Worm (Caenorhabditis elegans): Measurements from ENCODE around the gene fbxa-3.

The fbxa-3 gene

ce11 chrII:1819944-1820570 lies 617 bp downstream of the fbxa-3 start, which contains the start of gene fbxc-19 (continued):
- TF ChIP-seq hif-1 (tag; optimal IDR thresholded peaks at IDR 0.05), result no peak
- no peak for TF ChIP-seq zag-1 (tag; optimal IDR thresholded peaks at IDR 0.05)
- peak; percentile 69 for TF ChIP-seq hlh-30 (tag; optimal IDR thresholded peaks at IDR 0.05; ENCODE audit: insufficient read depth)
- no peak for TF ChIP-seq egl-43 (GFP tag; IDR thresholded peaks at IDR 0.05)
- no peak for TF ChIP-seq zfp-3 (GFP tag; conservative IDR thresholded peaks at IDR 0.05)
- no peak for TF ChIP-seq lin-39 (tag; optimal IDR thresholded peaks at IDR 0.05)
- peak; percentile 99 for TF ChIP-seq zip-2 (tag; optimal IDR thresholded peaks at IDR 0.05)
- peak; percentile 83 for TF ChIP-seq nhr-28 (tag; optimal IDR thresholded peaks at IDR 0.05)
- TF ChIP-seq ama-1 (optimal IDR thresholded peaks at IDR 0.05), result no peak
- no peak for TF ChIP-seq mxl-2 (GFP tag; conservative IDR thresholded peaks at IDR 0.05)
- TF ChIP-seq pqm-1 (tag; optimal IDR thresholded peaks at IDR 0.05), result peak; percentile 87
- no peak for TF ChIP-seq nhr-11 (tag; optimal IDR thresholded peaks at IDR 0.05)
- TF ChIP-seq php-3 (GFP tag; IDR thresholded peaks at IDR 0.05), result peak; percentile 87
- TF ChIP-seq jun-1 (tag; optimal IDR thresholded peaks at IDR 0.05), result peak; percentile 40
- TF ChIP-seq nhr-102 (tag; optimal IDR thresholded peaks at IDR 0.05), result peak; percentile 50

DNA sequence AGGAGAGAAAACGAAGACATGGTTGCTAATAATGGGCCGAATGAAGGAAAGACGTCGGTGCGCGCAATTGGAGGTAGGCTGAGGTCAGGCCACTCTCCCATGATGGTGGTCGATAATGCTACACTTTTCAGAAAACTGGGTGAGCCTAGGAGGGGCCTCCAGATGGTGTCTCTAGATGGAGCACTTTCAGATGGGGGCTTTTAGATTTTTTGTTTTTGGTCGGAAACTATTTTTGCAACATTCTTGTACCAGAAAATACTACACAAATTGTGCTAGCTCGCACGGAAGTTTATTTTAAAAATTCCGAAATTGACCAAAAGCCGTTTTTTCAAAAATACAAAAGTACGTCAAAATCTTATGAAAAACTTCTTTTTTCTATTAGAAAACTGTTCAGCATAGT lies 2.4 kb downstream of the fbxa-3 start, which contains the start of gene fbxb-10:
TSS of gene fbxb-10 (minus strand) at position 101 of the 400 bp plus-strand sequence.
- TF ChIP-seq unc-62 (GFP tag; optimal IDR thresholded peaks at IDR 0.05 in 1 of 2) (no peak), unc-62 (tag; optimal IDR thresholded peaks at IDR 0.05) (no peak), nhr-6 (tag; optimal IDR thresholded peaks at IDR 0.05) (no peak), arid-1 (GFP tag; conservative IDR thresholded peaks at IDR 0.05) (0 out of 2 replicates have a peak, but pooled peaks have one; percentile 9)

DNA sequence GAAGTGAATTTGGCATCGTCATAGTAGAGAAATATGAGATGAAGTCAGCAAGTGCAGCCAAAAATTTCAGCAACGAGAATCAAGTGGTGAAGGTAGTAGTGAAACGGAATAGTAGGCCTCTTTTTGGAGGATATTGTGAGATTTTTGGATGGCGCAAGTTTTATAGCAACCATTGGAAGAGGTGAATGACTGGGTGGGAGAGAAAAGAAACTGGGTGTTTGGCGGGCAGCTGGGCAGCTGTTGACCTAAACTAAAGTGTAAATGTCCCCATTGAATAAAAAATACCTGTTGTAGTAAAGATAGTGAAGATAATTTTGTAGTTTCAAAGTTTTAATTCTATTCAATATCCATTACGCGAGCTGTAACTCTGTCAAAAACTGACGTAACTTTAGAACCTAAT lies 4.6 kb downstream of the fbxa-3 start:
- no peak for TF ChIP-seq dmd-9 (GFP tag; IDR thresholded peaks at IDR 0.05)
- no peak for TF ChIP-seq dve-1 (tag; optimal IDR thresholded peaks at IDR 0.05; ENCODE audit: insufficient read depth)
- TF ChIP-seq sdz-12 (GFP tag; optimal IDR thresholded peaks at IDR 0.05), result no peak
- TF ChIP-seq lir-3 (tag; optimal IDR thresholded peaks at IDR 0.05), result no peak
- no peak for TF ChIP-seq nhr-6 (tag; optimal IDR thresholded peaks at IDR 0.05)
- TF ChIP-seq ceh-20 (GFP tag; IDR thresholded peaks at IDR 0.05), result no peak
- no peak for TF ChIP-seq mep-1 (tag; optimal IDR thresholded peaks at IDR 0.05)
- no peak for TF ChIP-seq php-3 (GFP tag; IDR thresholded peaks at IDR 0.05)
- no peak for TF ChIP-seq lin-29 (GFP tag; IDR thresholded peaks at IDR 0.05)
- TF ChIP-seq ZK337.2 (GFP tag; IDR thresholded peaks at IDR 0.05), result no peak
- no peak for TF ChIP-seq saeg-2 (GFP tag; IDR thresholded peaks at IDR 0.05)
- no peak for TF ChIP-seq ceh-32 (tag; optimal IDR thresholded peaks at IDR 0.05; ENCODE audit: poor library complexity)
- TF ChIP-seq hif-1 (tag; optimal IDR thresholded peaks at IDR 0.05), result no peak
- TF ChIP-seq F44E2.7 (GFP tag; IDR thresholded peaks at IDR 0.05), result no peak
- TF ChIP-seq F26F4.8 (GFP tag; conservative IDR thresholded peaks at IDR 0.05), result no peak
- TF ChIP-seq hmg-1.1 (GFP tag; IDR thresholded peaks at IDR 0.05), result no peak
- no peak for TF ChIP-seq mxl-3 (GFP tag; optimal IDR thresholded peaks at IDR 0.05)
- no peak for TF ChIP-seq spr-1 (tag; optimal IDR thresholded peaks at IDR 0.05)
- TF ChIP-seq snpc-4 (tag; optimal IDR thresholded peaks at IDR 0.05), result no peak

DNA sequence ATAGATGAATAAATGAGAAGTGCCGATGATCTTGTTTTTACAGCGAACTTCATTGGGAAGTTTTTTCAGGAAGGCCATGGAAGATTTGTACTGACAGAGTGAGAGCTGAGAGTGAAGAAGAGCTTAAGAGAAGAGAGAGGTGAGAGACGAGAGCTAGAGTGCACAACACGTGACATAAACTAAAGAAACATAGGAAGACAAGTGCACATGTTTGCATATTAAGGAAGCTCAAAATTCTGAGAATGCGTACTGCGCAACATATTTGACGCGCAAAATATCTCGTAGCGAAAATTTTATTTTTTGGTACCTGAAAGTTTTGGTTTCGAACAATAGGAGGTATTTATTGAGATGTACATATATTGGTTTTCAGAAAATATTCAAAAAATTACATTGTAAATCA lies 12.5 kb downstream of the fbxa-3 start, which contains the start of gene C08F1.8:
TSS of gene C08F1.8 (minus strand) at position 101 of the 400 bp plus-strand sequence.
- no peak for TF ChIP-seq Y75B8A.6 (GFP tag; IDR thresholded peaks at IDR 0.05)
- no peak for TF ChIP-seq ceh-82 (tag; optimal IDR thresholded peaks at IDR 0.05)
- TF ChIP-seq dmd-9 (GFP tag; IDR thresholded peaks at IDR 0.05), result no peak
- no peak for TF ChIP-seq dmd-6 (GFP tag; IDR thresholded peaks at IDR 0.05)
- TF ChIP-seq php-3 (GFP tag; IDR thresholded peaks at IDR 0.05), result no peak
- no peak for TF ChIP-seq aly-2 (tag; optimal IDR thresholded peaks at IDR 0.05)
- TF ChIP-seq spr-3 (GFP tag; optimal IDR thresholded peaks at IDR 0.05), result no peak
- TF ChIP-seq R02D3.7 (tag; optimal IDR thresholded peaks at IDR 0.05), result no peak
- no peak for TF ChIP-seq rbr-2 (tag; optimal IDR thresholded peaks at IDR 0.05)
- TF ChIP-seq pqm-1 (tag; optimal IDR thresholded peaks at IDR 0.05), result no peak
- no peak for TF ChIP-seq lsy-2 (tag; optimal IDR thresholded peaks at IDR 0.05)
- no peak for TF ChIP-seq D1046.2 (GFP tag; IDR thresholded peaks at IDR 0.05)
- TF ChIP-seq mep-1 (tag; optimal IDR thresholded peaks at IDR 0.05), result no peak
- TF ChIP-seq tag-97 (GFP tag; IDR thresholded peaks at IDR 0.05), result no peak
- TF ChIP-seq Y105C5A.15 (GFP tag; IDR thresholded peaks at IDR 0.05), result no peak
- no peak for TF ChIP-seq hlh-30 (tag; optimal IDR thresholded peaks at IDR 0.05; ENCODE audit: insufficient read depth)
- TF ChIP-seq ztf-11 (tag; optimal IDR thresholded peaks at IDR 0.05), result no peak

All from whole organism, L4 larva.